Worm (Caenorhabditis elegans): ENCODE results near the gene C35D10.7.

DNA sequence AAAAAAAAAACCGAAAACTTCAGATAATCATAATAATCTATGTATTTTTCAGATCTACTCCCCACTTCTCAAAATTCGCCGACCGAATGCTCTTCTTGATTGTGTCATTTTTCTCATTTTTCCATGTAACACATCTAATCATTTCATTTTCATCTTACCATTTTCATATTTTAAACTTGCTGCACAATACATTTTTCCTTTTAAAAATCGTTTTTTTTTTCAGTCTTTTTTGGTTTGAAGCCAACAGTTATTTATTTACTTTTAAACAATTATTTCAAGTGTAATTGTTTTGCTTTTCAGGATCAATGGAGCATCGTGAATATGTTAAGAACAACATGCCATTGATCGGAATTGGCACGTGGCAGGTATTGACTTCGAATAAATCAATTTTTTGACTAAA, 3.0 kb downstream of the C35D10.7 start, which contains the start of gene C35D10.6:
- TF ChIP-seq flt-1 (GFP tag; IDR thresholded peaks at IDR 0.05), result no peak
- no peak for TF ChIP-seq cog-1 (tag; optimal IDR thresholded peaks at IDR 0.05)
- TF ChIP-seq klf-2 (GFP tag; conservative IDR thresholded peaks at IDR 0.05), result no peak
- TF ChIP-seq ztf-23 (GFP tag; IDR thresholded peaks at IDR 0.05), result no peak
